Worm (Caenorhabditis elegans) whole organism, young adult: ENCODE data around the gene malt-1.

Experiments
- B0035.1 ChIP-seq: sonication (generic microtip); optimal IDR thresholded peaks from 2 replicates; lab custom pipeline; 2016; ENCODE audit warnings: missing genetic modification characterization, mild to moderate bottlenecking, missing compliant biosample characterization, missing genotype, missing genetic modification reagents
- B0261.1 ChIP-seq: sonication (generic microtip); optimal IDR thresholded peaks from 2 replicates; lab custom pipeline; 2016; ENCODE audit warnings: mild to moderate bottlenecking, missing genetic modification characterization, moderate library complexity, missing compliant biosample characterization
- C17E4.6 ChIP-seq: fragments of 200-800 bp; sonication (Bioruptor generic); IDR thresholded peaks from 2 replicates; pipeline ENCODE4 v1.3.6; 2022; ENCODE audit warnings: missing genetic modification reagents, missing genetic modification characterization, missing compliant biosample characterization
- F10E7.11 ChIP-seq: sonication (generic microtip); optimal IDR thresholded peaks from 2 replicates; lab custom pipeline; 2017; ENCODE audit warnings: mild to moderate bottlenecking, missing genetic modification characterization, moderate library complexity, missing compliant biosample characterization
- F22D6.2 ChIP-seq: sonication (generic microtip); optimal IDR thresholded peaks from 2 replicates; lab custom pipeline; 2016; ENCODE audit warnings: mild to moderate bottlenecking, missing genetic modification characterization, missing compliant biosample characterization
- F33H1.4 ChIP-seq: fragments of 200-800 bp; sonication (Bioruptor generic); IDR thresholded peaks from 2 replicates; pipeline ENCODE4 v1.3.6; 2022; ENCODE audit warnings: missing genetic modification reagents, missing genetic modification characterization, missing compliant biosample characterization
- K12H6.12 ChIP-seq: fragments of 200-800 bp; sonication (Bioruptor generic); optimal IDR thresholded peaks from 2 replicates; lab custom pipeline; 2018; ENCODE audit warnings: mild to moderate bottlenecking, missing genetic modification characterization, missing compliant biosample characterization
- Y56A3A.18 ChIP-seq: fragments of 200-800 bp; sonication (Bioruptor generic); IDR thresholded peaks from 2 replicates; pipeline ENCODE4 v1.3.6; 2022; ENCODE audit warnings: missing genetic modification reagents, missing genetic modification characterization, missing compliant biosample characterization
- Y67H2A.10 ChIP-seq: fragments of 200-800 bp; sonication (Bioruptor generic); conservative IDR thresholded peaks from 2 replicates; pipeline ENCODE4 v1.3.6; 2022; ENCODE audit warnings: missing genetic modification reagents, missing genetic modification characterization, missing compliant biosample characterization
- athp-1 ChIP-seq: sonication (generic microtip); optimal IDR thresholded peaks from 2 replicates; lab custom pipeline; 2017; ENCODE audit warnings: mild to moderate bottlenecking, missing genetic modification characterization, missing compliant biosample characterization
- attf-5 ChIP-seq: fragments of 200-800 bp; sonication (Bioruptor generic); optimal IDR thresholded peaks from 2 replicates; lab custom pipeline; 2018; ENCODE audit warnings: mild to moderate bottlenecking, missing genetic modification characterization, missing compliant biosample characterization
- bed-2 ChIP-seq: fragments of 200-800 bp; sonication (Bioruptor generic); IDR thresholded peaks from 2 replicates; pipeline ENCODE4 v1.3.6; 2022; ENCODE audit warnings: missing genetic modification reagents, missing genetic modification characterization, missing compliant biosample characterization
- ceh-79 ChIP-seq: sonication (generic microtip); optimal IDR thresholded peaks from 2 replicates; lab custom pipeline; 2017; ENCODE audit warnings: mild to moderate bottlenecking, missing genetic modification characterization, missing compliant biosample characterization
- ceh-91 ChIP-seq: fragments of 200-800 bp; sonication (Bioruptor generic); IDR thresholded peaks from 2 replicates; pipeline ENCODE4 v1.3.6; 2022; ENCODE audit warnings: missing genetic modification reagents, missing genetic modification characterization, missing compliant biosample characterization
- dox-1 ChIP-seq: fragments of 200-800 bp; sonication (Bioruptor generic); IDR thresholded peaks from 2 replicates; pipeline ENCODE4 v1.3.6; 2022; ENCODE audit warnings: missing genetic modification reagents, missing genetic modification characterization, missing compliant biosample characterization
- efl-1 ChIP-seq: fragments of 150-350 bp; optimal IDR thresholded peaks from 2 replicates; lab custom pipeline; 2014; ENCODE audit warnings: missing biosample characterization, missing genetic modification reagents, missing genetic modification characterization
- him-1 ChIP-seq: sonication (generic microtip); optimal IDR thresholded peaks from 2 replicates; lab custom pipeline; 2016; ENCODE audit warnings: missing genotype, missing genetic modification reagents, missing genetic modification characterization, missing compliant biosample characterization
- hlh-12 ChIP-seq: sonication (generic microtip); optimal IDR thresholded peaks from 2 replicates; lab custom pipeline; 2016; ENCODE audit warnings: missing genetic modification characterization, missing compliant biosample characterization
- hmg-1.2 ChIP-seq: fragments of 200-800 bp; sonication (Bioruptor generic); IDR thresholded peaks from 2 replicates; pipeline ENCODE4 v1.3.6; 2022; ENCODE audit warnings: missing genetic modification reagents, missing genetic modification characterization, missing compliant biosample characterization
- hmg-20 ChIP-seq: fragments of 200-800 bp; sonication (Bioruptor generic); IDR thresholded peaks from 2 replicates; pipeline ENCODE4 v1.3.6; 2022; ENCODE audit warnings: missing genetic modification reagents, missing genetic modification characterization, missing compliant biosample characterization
- lag-1 ChIP-seq: fragments of 200-800 bp; sonication (Bioruptor generic); IDR thresholded peaks from 2 replicates; pipeline ENCODE4 v1.3.6; 2022; ENCODE audit warnings: missing genetic modification reagents, missing genetic modification characterization, missing compliant biosample characterization
- lsl-1 ChIP-seq: fragments of 200-800 bp; sonication (Bioruptor generic); optimal IDR thresholded peaks from 2 replicates; lab custom pipeline; 2018; ENCODE audit warnings: mild to moderate bottlenecking, missing genetic modification characterization, moderate library complexity, missing compliant biosample characterization
- madf-3 ChIP-seq: fragments of 200-800 bp; sonication (Bioruptor generic); IDR thresholded peaks from 2 replicates; pipeline ENCODE4 v1.3.6; 2022; ENCODE audit warnings: missing genetic modification reagents, missing genetic modification characterization, missing compliant biosample characterization
- madf-6 ChIP-seq: fragments of 200-800 bp; sonication (Bioruptor generic); IDR thresholded peaks from 2 replicates; pipeline ENCODE4 v1.3.6; 2022; ENCODE audit warnings: missing genetic modification reagents, missing genetic modification characterization, missing compliant biosample characterization
- madf-8 ChIP-seq: fragments of 200-800 bp; sonication (Bioruptor generic); conservative IDR thresholded peaks from 2 replicates; pipeline ENCODE4 v1.3.6; 2022; ENCODE audit warnings: missing genetic modification reagents, missing genetic modification characterization, missing compliant biosample characterization
- nfyb-1 ChIP-seq: fragments of 200-800 bp; sonication (Bioruptor generic); IDR thresholded peaks from 2 replicates; pipeline ENCODE4 v1.3.6; 2022; ENCODE audit warnings: missing genetic modification reagents, missing genetic modification characterization, missing compliant biosample characterization
- nhr-120 ChIP-seq: fragments of 200-800 bp; sonication (Bioruptor generic); IDR thresholded peaks from 2 replicates; pipeline ENCODE4 v1.3.6; 2022; ENCODE audit warnings: missing genetic modification characterization, missing compliant biosample characterization
- nhr-80 ChIP-seq: sonication (generic microtip); optimal IDR thresholded peaks from 2 replicates; lab custom pipeline; 2016; ENCODE audit warnings: missing genetic modification characterization, missing compliant biosample characterization
- rcor-1 ChIP-seq: fragments of 200-800 bp; sonication (Bioruptor generic); IDR thresholded peaks from 2 replicates; pipeline ENCODE4 v1.3.6; 2022; ENCODE audit warnings: missing genetic modification reagents, missing genetic modification characterization, missing compliant biosample characterization
- snpc-3.4 ChIP-seq: sonication (generic microtip); optimal IDR thresholded peaks from 2 replicates; lab custom pipeline; 2017; ENCODE audit warnings: missing genetic modification characterization, mild to moderate bottlenecking, missing compliant biosample characterization, antibody characterized with exemption, moderate library complexity, missing genotype, missing genetic modification reagents
- tbp1 ChIP-seq: fragments of 200-800 bp; sonication (Bioruptor generic); optimal IDR thresholded peaks from 2 replicates; lab custom pipeline; 2018; ENCODE audit warnings: mild to moderate bottlenecking, missing genetic modification characterization, missing compliant biosample characterization
- zim-3 ChIP-seq: sonication (generic microtip); optimal IDR thresholded peaks from 2 replicates; lab custom pipeline; 2017; ENCODE audit warnings: mild to moderate bottlenecking, missing genetic modification characterization, moderate library complexity, missing compliant biosample characterization
- ztf-18 ChIP-seq: sonication (generic microtip); optimal IDR thresholded peaks from 2 replicates; lab custom pipeline; 2016; ENCODE audit warnings: missing genotype, mild to moderate bottlenecking, missing genetic modification characterization, missing compliant biosample characterization
- ztf-22 ChIP-seq: fragments of 200-800 bp; sonication (Bioruptor generic); optimal IDR thresholded peaks from 2 replicates; lab custom pipeline; 2018; ENCODE audit warnings: mild to moderate bottlenecking, missing genetic modification characterization, moderate library complexity, missing compliant biosample characterization
- ztf-3 ChIP-seq: fragments of 200-800 bp; sonication (Bioruptor generic); optimal IDR thresholded peaks from 2 replicates; lab custom pipeline; 2018; ENCODE audit warnings: mild to moderate bottlenecking, missing genetic modification characterization, missing compliant biosample characterization

The malt-1 gene

ce11 chrII:6926054-6926453 is 25.0 kb downstream of the malt-1 start:
- TF ChIP-seq him-1 (tag; lab: Kevin White, UChicago) (no peak), nhr-120 (no peak), madf-3 (0 out of 2 replicates have a peak, but pooled peaks have one; percentile 44)

ce11 chrII:6923792-6924191 is 27.3 kb downstream of the malt-1 start:
- TF ChIP-seq ztf-22 (GFP tag; lab: Kevin White, UChicago) = no peak
- TF ChIP-seq hlh-12 (tag; lab: Kevin White, UChicago) = no peak
- 0 out of 2 replicates have a peak, but pooled peaks have one; percentile 29 for TF ChIP-seq ceh-91
- TF ChIP-seq Y67H2A.10 (GFP tag; lab: Robert Waterston, UW) = no peak
- TF ChIP-seq B0035.1 (tag; lab: Kevin White, UChicago) = no peak
- no peak for TF ChIP-seq lag-1 (GFP tag; lab: Robert Waterston, UW)
- TF ChIP-seq B0261.1 (tag; lab: Kevin White, UChicago) = no peak
- no peak for TF ChIP-seq ceh-79 (tag; lab: Kevin White, UChicago)
- peak; percentile 20; the same call in 1 of the 2 replicates for TF ChIP-seq F33H1.4
- no peak for TF ChIP-seq madf-6 (GFP tag; lab: Robert Waterston, UW)
- no peak for TF ChIP-seq hmg-1.2 (GFP tag; lab: Robert Waterston, UW)
- no peak for TF ChIP-seq Y56A3A.18 (GFP tag; lab: Robert Waterston, UW)
- TF ChIP-seq hmg-20 (GFP tag; lab: Robert Waterston, UW) = no peak
- no peak for TF ChIP-seq C17E4.6 (GFP tag; lab: Robert Waterston, UW)
- TF ChIP-seq dox-1 (GFP tag; lab: Robert Waterston, UW) = no peak
- TF ChIP-seq rcor-1 (GFP tag; lab: Robert Waterston, UW) = no peak
- TF ChIP-seq F22D6.2 (tag; lab: Kevin White, UChicago) = no peak
- TF ChIP-seq bed-2 = no peak
- TF ChIP-seq F10E7.11 (tag; lab: Kevin White, UChicago) = no peak
- no peak for TF ChIP-seq tbp1 (GFP tag; lab: Kevin White, UChicago)
- TF ChIP-seq madf-8 (GFP tag; lab: Robert Waterston, UW) = 0 out of 2 replicates have a peak, but pooled peaks have one; percentile 7
- no peak for TF ChIP-seq efl-1 (GFP tag; lab: Kevin White, UChicago)
- no peak for TF ChIP-seq ztf-18 (tag; lab: Kevin White, UChicago)
- no peak for TF ChIP-seq attf-5 (GFP tag; lab: Kevin White, UChicago)
- no peak for TF ChIP-seq snpc-3.4
- peak; percentile 90 for TF ChIP-seq athp-1
- TF ChIP-seq lsl-1 (GFP tag; lab: Kevin White, UChicago) = peak; percentile 89

- TF ChIP-seq K12H6.12 (tag; lab: Kevin White, UChicago) (no peak), nhr-80 (peak; percentile 77), zim-3 (tag; lab: Kevin White, UChicago) (no peak), nfyb-1 (GFP tag; lab: Robert Waterston, UW) (no peak), dox-1 (GFP tag; lab: Robert Waterston, UW) (no peak), F10E7.11 (tag; lab: Kevin White, UChicago) (no peak), lag-1 (GFP tag; lab: Robert Waterston, UW) (no peak)
Measured at ce11 chrII:6919363-6919851, 31.7 kb downstream of the malt-1 start, which contains the start of gene B0252.1. B0252.1 (plus strand) TSS chrII:6919680.

ce11 chrII:6918862-6919261 is 32.2 kb downstream of the malt-1 start, which contains the start of gene B0252.5:
B0252.5 (minus strand) TSS chrII:6918878.
- no peak for TF ChIP-seq ztf-3 (GFP tag; lab: Kevin White, UChicago)
